Fruit fly (Drosophila melanogaster) whole organism, embryonic: Measurements from ENCODE around the gene CG15212.
A peak's percentile ranks its signal among the peaks of the same experiment; 100 is the strongest.

Experiments used
- CG15011 ChIP-seq: fragments of 200-800 bp; sonication (Bioruptor generic); optimal IDR thresholded peaks from 3 replicates; lab custom pipeline; 2018; ENCODE audit warnings: missing biosample characterization, mild to moderate bottlenecking, missing genetic modification characterization
- CG9215 ChIP-seq: fragments of 200-800 bp; sonication (Bioruptor generic); IDR thresholded peaks from 2 replicates; pipeline ENCODE4 v1.3.6; 2022; ENCODE audit warnings: missing biosample characterization, missing genetic modification characterization
- Pdp1 ChIP-seq, 2 experiments: fragments of 200-800 bp; sonication (Bioruptor generic); optimal IDR thresholded peaks; 3 replicates each; lab custom pipeline; 2016; ENCODE audit warnings: missing biosample characterization in 2 of 2, missing genetic modification characterization in 2 of 2, mild to moderate bottlenecking in 1 of 2, moderate library complexity in 1 of 2
- Sry-β ChIP-seq: fragments of 200-800 bp; sonication (Bioruptor generic); optimal IDR thresholded peaks from 2 replicates; lab custom pipeline; 2018; ENCODE audit warnings: missing biosample characterization, mild to moderate bottlenecking, missing genetic modification characterization, moderate library complexity
- dysf ChIP-seq: fragments of 200-800 bp; sonication (Bioruptor generic); IDR thresholded peaks from 3 replicates; pipeline ENCODE4 v1.3.6; 2022; ENCODE audit warnings: missing biosample characterization, missing genetic modification characterization
- grn ChIP-seq: fragments of 200-800 bp; sonication (Bioruptor generic); optimal IDR thresholded peaks from 3 replicates; lab custom pipeline; 2017; ENCODE audit warnings: missing biosample characterization, missing genetic modification characterization
- mirr ChIP-seq: fragments of 200-800 bp; sonication (Bioruptor generic); optimal IDR thresholded peaks from 3 replicates; lab custom pipeline; 2018; ENCODE audit warnings: missing biosample characterization, mild to moderate bottlenecking, missing genetic modification characterization
- sd ChIP-seq: fragments of 200-800 bp; sonication (Bioruptor generic); optimal IDR thresholded peaks from 3 replicates; lab custom pipeline; 2018; ENCODE audit warnings: missing biosample characterization, mild to moderate bottlenecking, missing genetic modification characterization, moderate library complexity
- sens ChIP-seq: fragments of 200-800 bp; sonication (Bioruptor generic); peaks from one replicate; lab custom pipeline; 2016; ENCODE audit warnings: missing biosample characterization, missing genetic modification characterization
- sisA ChIP-seq: fragments of 200-800 bp; sonication (Bioruptor generic); IDR thresholded peaks from 2 replicates; pipeline ENCODE4 v1.3.6; 2022; ENCODE audit warnings: missing biosample characterization, missing genetic modification characterization

The CG15212 gene

DNA sequence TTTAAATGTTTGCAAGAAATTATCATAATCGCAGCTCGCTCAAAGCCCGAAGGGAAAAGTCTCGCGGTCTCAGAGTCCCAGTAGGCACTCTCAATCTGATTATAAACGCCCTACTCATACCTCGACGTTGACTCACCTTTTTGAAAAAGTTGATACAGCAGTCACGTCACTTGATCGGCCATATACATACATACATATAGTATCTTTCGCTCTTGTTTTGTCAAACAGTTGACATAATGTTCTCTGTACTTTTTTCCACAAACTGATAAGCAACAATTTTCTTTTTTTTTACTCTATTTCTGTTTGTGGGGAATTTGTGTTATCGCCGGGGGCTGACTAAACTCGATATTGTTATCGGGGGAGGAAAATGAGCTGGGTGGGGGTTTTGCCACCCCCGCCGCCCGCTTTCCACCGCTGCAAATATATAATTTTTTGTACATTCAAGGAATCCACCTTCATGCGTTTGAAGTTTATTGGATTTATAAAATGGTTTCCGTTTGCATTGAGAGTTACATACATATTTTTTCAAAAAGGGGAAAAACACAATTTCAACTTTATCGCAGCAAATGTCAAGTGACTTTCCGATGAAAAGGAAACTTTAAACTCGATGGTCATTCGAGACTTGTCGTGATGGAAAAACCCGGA, 49.7 kb downstream of the CG15212 start (continued):
- TF ChIP-seq Sry-β (GFP tag; lab: Kevin White, UChicago) (no peak), CG9215 (GFP tag; lab: Robert Waterston, UW) (no peak), dysf (GFP tag; lab: Robert Waterston, UW) (no peak), sisA (GFP tag; lab: Robert Waterston, UW) (no peak), sd (peak; percentile 85), sens (GFP tag; lab: Kevin White, UChicago) (peak; percentile 33), mirr (GFP tag; lab: Kevin White, UChicago) (peak; percentile 32), Pdp1 (GFP tag; optimal IDR thresholded peaks at IDR 0.05; lab: Kevin White, UChicago) (peak in 1 of 2 experiments; percentile 52), grn (GFP tag; lab: Kevin White, UChicago) (peak; percentile 24), CG15011 (GFP tag; lab: Kevin White, UChicago) (no peak)
